Fruit fly (Drosophila melanogaster) whole organism, prepupa: ENCODE data around the gene FucTA.

Source experiments
- Blimp-1 ChIP-seq: fragments of 200-800 bp; sonication (Bioruptor generic); optimal IDR thresholded peaks from 3 replicates; lab custom pipeline; 2017; ENCODE audit warnings: missing biosample characterization, missing genetic modification characterization, mild to moderate bottlenecking, moderate library complexity, missing genetic modification reagents
- CG10631 ChIP-seq: fragments of 200-800 bp; sonication (Bioruptor generic); optimal IDR thresholded peaks from 2 replicates; lab custom pipeline; 2016; ENCODE audit warnings: missing biosample characterization, missing genetic modification characterization
- CG10669 ChIP-seq: fragments of 200-800 bp; sonication (Bioruptor generic); optimal IDR thresholded peaks from 3 replicates; lab custom pipeline; 2018; ENCODE audit warnings: missing biosample characterization, mild to moderate bottlenecking, missing genetic modification characterization, moderate library complexity
- CG11902 ChIP-seq: fragments of 200-800 bp; sonication (Bioruptor generic); optimal IDR thresholded peaks from 3 replicates; lab custom pipeline; 2016; ENCODE audit warnings: missing biosample characterization, missing genetic modification characterization
- CG1621 ChIP-seq: fragments of 200-800 bp; sonication (Bioruptor generic); optimal IDR thresholded peaks from 3 replicates; lab custom pipeline; 2018; ENCODE audit warnings: missing biosample characterization, mild to moderate bottlenecking, missing genetic modification characterization
- CG16779 ChIP-seq: fragments of 200-800 bp; sonication (Bioruptor generic); optimal IDR thresholded peaks from 3 replicates; lab custom pipeline; 2017; ENCODE audit warnings: missing biosample characterization, mild to moderate bottlenecking, missing genetic modification characterization
- CG3032 ChIP-seq: fragments of 200-800 bp; optimal IDR thresholded peaks from 2 replicates; lab custom pipeline; 2019; ENCODE audit warnings: missing biosample characterization, mild to moderate bottlenecking, missing genetic modification characterization, moderate library complexity
- CG31627 ChIP-seq: fragments of 200-800 bp; sonication (Bioruptor generic); optimal IDR thresholded peaks from 3 replicates; lab custom pipeline; 2016; ENCODE audit warnings: missing biosample characterization, missing genetic modification characterization
- CG32006 ChIP-seq: fragments of 200-800 bp; sonication (Bioruptor generic); optimal IDR thresholded peaks from 3 replicates; lab custom pipeline; 2017; ENCODE audit warnings: missing biosample characterization, mild to moderate bottlenecking, missing genetic modification characterization
- CG4318 ChIP-seq: fragments of 200-800 bp; sonication (Bioruptor generic); optimal IDR thresholded peaks from 3 replicates; lab custom pipeline; 2017; ENCODE audit warnings: missing biosample characterization, mild to moderate bottlenecking, missing genetic modification characterization
- CG6163 ChIP-seq: fragments of 200-800 bp; sonication (Bioruptor generic); IDR thresholded peaks from 3 replicates; pipeline ENCODE4 v1.3.6; 2022; ENCODE audit warnings: missing biosample characterization, missing genetic modification characterization
- CG6276 ChIP-seq: fragments of 200-800 bp; sonication (Bioruptor generic); optimal IDR thresholded peaks from 2 replicates; lab custom pipeline; 2017; ENCODE audit warnings: missing biosample characterization, mild to moderate bottlenecking, missing genetic modification characterization
- CG6792 ChIP-seq: fragments of 200-800 bp; sonication (Bioruptor generic); optimal IDR thresholded peaks from 3 replicates; lab custom pipeline; 2016; ENCODE audit warnings: missing biosample characterization, missing genetic modification characterization
- CG6808 ChIP-seq: fragments of 200-800 bp; sonication (Bioruptor generic); optimal IDR thresholded peaks from 3 replicates; lab custom pipeline; 2017; ENCODE audit warnings: missing biosample characterization, missing genetic modification characterization, mild to moderate bottlenecking, moderate library complexity, missing genetic modification reagents
- CG6854 ChIP-seq: fragments of 200-800 bp; sonication (Bioruptor generic); optimal IDR thresholded peaks from 2 replicates; lab custom pipeline; 2017; ENCODE audit warnings: missing biosample characterization, mild to moderate bottlenecking, missing genetic modification characterization
- CG8119 ChIP-seq: fragments of 200-800 bp; sonication (Bioruptor generic); IDR thresholded peaks from 3 replicates; pipeline ENCODE4 v1.3.6; 2022; ENCODE audit warnings: missing biosample characterization, missing genetic modification characterization
- CG8319 ChIP-seq: fragments of 200-800 bp; sonication (Bioruptor generic); optimal IDR thresholded peaks from 3 replicates; lab custom pipeline; 2016; ENCODE audit warnings: missing biosample characterization, missing genetic modification characterization
- CG8632 ChIP-seq: fragments of 200-800 bp; sonication (Bioruptor generic); optimal IDR thresholded peaks from 3 replicates; lab custom pipeline; 2016; ENCODE audit warnings: missing biosample characterization, missing genetic modification characterization
- CG9139 ChIP-seq: fragments of 200-800 bp; sonication (Bioruptor generic); optimal IDR thresholded peaks from 3 replicates; lab custom pipeline; 2017; ENCODE audit warnings: missing biosample characterization, mild to moderate bottlenecking, missing genetic modification characterization
- Eip75B ChIP-seq: fragments of 200-800 bp; sonication (Bioruptor generic); optimal IDR thresholded peaks from 3 replicates; lab custom pipeline; 2016; ENCODE audit warnings: missing biosample characterization, missing genetic modification characterization
- Eip78C ChIP-seq: fragments of 200-800 bp; sonication (Bioruptor generic); peaks from one replicate; lab custom pipeline; 2016; ENCODE audit warnings: missing biosample characterization, missing genetic modification characterization
- Eip93F ChIP-seq: fragments of 200-800 bp; sonication (Bioruptor generic); optimal IDR thresholded peaks from 2 replicates; lab custom pipeline; 2016; ENCODE audit warnings: missing biosample characterization, mild to moderate bottlenecking, missing genetic modification characterization
- Ets21C ChIP-seq: fragments of 200-800 bp; sonication (Bioruptor generic); optimal IDR thresholded peaks from 3 replicates; lab custom pipeline; 2016; ENCODE audit warnings: missing biosample characterization, missing genetic modification characterization
- Ets96B ChIP-seq: fragments of 200-800 bp; optimal IDR thresholded peaks from 2 replicates; lab custom pipeline; 2019; ENCODE audit warnings: missing biosample characterization, mild to moderate bottlenecking, missing genetic modification characterization, moderate library complexity
- Gug ChIP-seq: fragments of 200-800 bp; sonication (Bioruptor generic); IDR thresholded peaks from 2 replicates; pipeline ENCODE4 v1.3.6; 2022; ENCODE audit warnings: missing biosample characterization, missing genetic modification characterization
- Hr38 ChIP-seq: sonication (Bioruptor generic); optimal IDR thresholded peaks from 2 replicates; lab custom pipeline; 2016; ENCODE audit warnings: missing biosample characterization, missing genetic modification characterization
- Hr39 ChIP-seq: fragments of 200-800 bp; sonication (Bioruptor generic); optimal IDR thresholded peaks from 2 replicates; lab custom pipeline; 2016; ENCODE audit warnings: missing biosample characterization, missing genetic modification characterization
- Hr4 ChIP-seq: fragments of 200-800 bp; sonication (Bioruptor generic); optimal IDR thresholded peaks from 3 replicates; lab custom pipeline; 2016; ENCODE audit warnings: missing biosample characterization, missing genetic modification characterization
- Met ChIP-seq: fragments of 200-800 bp; sonication (Bioruptor generic); optimal IDR thresholded peaks from 3 replicates; lab custom pipeline; 2016; ENCODE audit warnings: missing biosample characterization, missing genetic modification characterization
- OdsH ChIP-seq: fragments of 200-800 bp; sonication (Bioruptor generic); optimal IDR thresholded peaks from 3 replicates; lab custom pipeline; 2016; ENCODE audit warnings: missing biosample characterization, missing genetic modification characterization
- Smox ChIP-seq: fragments of 200-800 bp; sonication (Bioruptor generic); optimal IDR thresholded peaks from 3 replicates; lab custom pipeline; 2016; ENCODE audit warnings: missing biosample characterization, missing genetic modification characterization
- Sox102F ChIP-seq: fragments of 200-800 bp; sonication (Bioruptor generic); optimal IDR thresholded peaks from 2 replicates; lab custom pipeline; 2016; ENCODE audit warnings: missing biosample characterization, mild to moderate bottlenecking, missing genetic modification characterization
- Sox14 ChIP-seq: fragments of 200-800 bp; sonication (Bioruptor generic); optimal IDR thresholded peaks from 3 replicates; lab custom pipeline; 2016; ENCODE audit warnings: missing biosample characterization, missing genetic modification characterization
- dac ChIP-seq: fragments of 200-800 bp; sonication (Bioruptor generic); optimal IDR thresholded peaks from 2 replicates; lab custom pipeline; 2017; ENCODE audit warnings: missing biosample characterization, mild to moderate bottlenecking, missing genetic modification characterization
- dsx ChIP-seq: fragments of 200-800 bp; optimal IDR thresholded peaks from 3 replicates; lab custom pipeline; 2019; ENCODE audit warnings: missing biosample characterization, mild to moderate bottlenecking, missing genetic modification characterization, moderate library complexity; ENCODE audit not compliant: poor library complexity, severe bottlenecking
- esn ChIP-seq: fragments of 200-800 bp; sonication (Bioruptor generic); optimal IDR thresholded peaks from 2 replicates; lab custom pipeline; 2016; ENCODE audit warnings: missing biosample characterization, mild to moderate bottlenecking, missing genetic modification characterization, moderate library complexity
- fd59A ChIP-seq: fragments of 200-800 bp; sonication (Bioruptor generic); optimal IDR thresholded peaks from 2 replicates; lab custom pipeline; 2017; ENCODE audit warnings: missing biosample characterization, mild to moderate bottlenecking, missing genetic modification characterization, missing genetic modification reagents
- fd85E ChIP-seq: fragments of 200-800 bp; sonication (Bioruptor generic); optimal IDR thresholded peaks from 3 replicates; lab custom pipeline; 2016; ENCODE audit warnings: missing biosample characterization, missing genetic modification characterization
- fkh ChIP-seq: fragments of 200-800 bp; sonication (Bioruptor generic); optimal IDR thresholded peaks from 3 replicates; lab custom pipeline; 2017; ENCODE audit warnings: missing biosample characterization, mild to moderate bottlenecking, missing genetic modification characterization, moderate library complexity
- lz ChIP-seq: fragments of 200-800 bp; sonication (Bioruptor generic); optimal IDR thresholded peaks from 3 replicates; lab custom pipeline; 2016; ENCODE audit warnings: missing biosample characterization, missing genetic modification characterization
- net ChIP-seq: fragments of 200-800 bp; sonication (Bioruptor generic); optimal IDR thresholded peaks from 3 replicates; lab custom pipeline; 2016; ENCODE audit warnings: missing biosample characterization, missing genetic modification characterization
- pdm3 ChIP-seq: fragments of 200-800 bp; sonication (Bioruptor generic); optimal IDR thresholded peaks from 3 replicates; lab custom pipeline; 2016; ENCODE audit warnings: missing biosample characterization, missing genetic modification characterization
- salr ChIP-seq, 2 experiments: fragments of 200-800 bp; sonication (Bioruptor generic); optimal IDR thresholded peaks; 3 replicates each; lab custom pipeline; 2016 to 2018; ENCODE audit warnings: missing biosample characterization in 2 of 2, missing genetic modification characterization in 2 of 2, mild to moderate bottlenecking in 1 of 2
- spab ChIP-seq: fragments of 200-800 bp; sonication (Bioruptor generic); optimal IDR thresholded peaks from 2 replicates; lab custom pipeline; 2017; ENCODE audit warnings: missing biosample characterization, mild to moderate bottlenecking, missing genetic modification characterization, missing genetic modification reagents
- svp ChIP-seq: fragments of 200-800 bp; sonication (Bioruptor generic); peaks from one replicate; lab custom pipeline; 2016; ENCODE audit warnings: missing biosample characterization, missing genetic modification characterization
- topi ChIP-seq: fragments of 200-800 bp; sonication (Bioruptor generic); optimal IDR thresholded peaks from 3 replicates; lab custom pipeline; 2016; ENCODE audit warnings: missing biosample characterization, missing genetic modification characterization
- vri ChIP-seq: fragments of 200-800 bp; sonication (Bioruptor generic); optimal IDR thresholded peaks from 3 replicates; lab custom pipeline; 2016; ENCODE audit warnings: missing biosample characterization, mild to moderate bottlenecking, missing genetic modification characterization

Gene FucTA

DNA sequence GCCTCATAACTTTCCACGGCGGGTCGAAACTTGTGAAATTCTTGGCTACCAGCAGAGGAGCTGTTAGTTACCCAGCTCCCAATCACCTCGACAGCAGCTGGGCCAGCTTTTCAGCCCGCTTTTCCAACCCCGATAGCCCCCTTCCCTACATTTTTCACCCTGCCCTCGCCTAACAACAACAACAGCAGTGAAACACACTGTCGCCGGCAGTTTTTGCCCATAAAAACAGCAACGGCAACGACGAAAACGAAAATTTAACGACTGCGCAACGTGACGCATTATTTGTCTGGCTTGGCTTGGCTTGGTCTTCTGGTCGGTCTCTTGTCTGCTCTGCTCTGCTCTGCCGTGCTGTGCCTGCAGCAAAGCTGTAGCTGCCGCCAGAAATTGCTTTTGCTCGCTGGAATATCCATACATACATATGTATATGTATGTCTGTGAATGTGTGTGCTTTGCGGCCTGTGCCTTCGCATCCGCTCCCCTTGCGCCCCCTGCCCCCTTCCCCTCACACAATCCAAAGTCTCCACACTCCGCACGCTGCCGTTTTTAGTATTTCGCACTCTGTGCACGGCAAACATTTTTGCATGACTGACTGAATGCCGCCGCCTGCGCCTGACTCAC lies 39.7 kb upstream of the FucTA start:
- no peak for TF ChIP-seq Eip78C (GFP tag; lab: Kevin White, UChicago)
- TF ChIP-seq CG6854 (GFP tag; lab: Kevin White, UChicago): peak; percentile 99
- peak; percentile 8 for TF ChIP-seq dsx (GFP tag; lab: Kevin White, UChicago)

DNA sequence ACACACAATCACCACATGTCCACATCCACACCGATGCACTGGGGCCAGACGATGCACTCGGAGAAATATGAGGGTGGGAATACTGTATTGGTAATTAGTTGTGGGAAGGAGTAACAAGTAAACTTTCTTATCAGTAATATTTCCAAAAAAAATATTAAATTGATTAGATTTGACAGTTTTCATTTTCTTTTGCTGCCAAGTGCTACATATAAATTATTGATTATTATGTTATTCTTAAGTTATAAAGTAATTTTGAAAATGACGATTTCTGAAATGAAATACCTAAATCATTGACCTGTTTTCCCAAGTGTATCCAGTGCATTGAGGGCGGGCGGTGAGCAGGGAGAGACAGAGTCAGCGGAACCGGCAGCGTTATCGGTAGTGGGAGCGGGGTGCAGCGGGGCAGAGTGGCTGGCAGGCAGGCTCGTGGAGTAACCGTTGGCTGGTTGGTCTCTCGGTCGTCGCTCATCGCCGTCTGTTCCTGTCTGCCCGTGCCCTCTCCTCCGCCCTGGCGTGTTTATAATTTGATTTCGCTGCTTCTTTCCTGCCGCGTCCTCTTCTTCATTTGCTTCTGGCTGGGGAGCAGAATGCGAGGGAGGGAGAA lies 39.1 kb upstream of the FucTA start:
- peak; percentile 86 for TF ChIP-seq Gug (GFP tag; lab: Robert Waterston, UW)
- no peak for TF ChIP-seq fkh (GFP tag; lab: Kevin White, UChicago)
- peak; percentile 91 for TF ChIP-seq CG8319 (GFP tag; lab: Kevin White, UChicago)
- TF ChIP-seq net (GFP tag; lab: Kevin White, UChicago): peak; percentile 96
- peak; percentile 95 for TF ChIP-seq Eip75B
- peak; percentile 95 for TF ChIP-seq CG4318 (GFP tag; lab: Kevin White, UChicago)
- peak; percentile 94 for TF ChIP-seq CG16779 (tag; lab: Kevin White, UChicago)
- TF ChIP-seq CG10669 (GFP tag; lab: Kevin White, UChicago): peak; percentile 95
- TF ChIP-seq Eip78C (GFP tag; lab: Kevin White, UChicago): peak; percentile 99
- TF ChIP-seq Eip93F (GFP tag; lab: Kevin White, UChicago): peak; percentile 91
- TF ChIP-seq Hr4 (GFP tag; lab: Kevin White, UChicago): peak; percentile 95
- peak; percentile 99 for TF ChIP-seq CG32006 (GFP tag; lab: Kevin White, UChicago)
- peak; percentile 85 for TF ChIP-seq Blimp-1 (GFP tag; lab: Kevin White, UChicago)
- TF ChIP-seq Hr38: no peak
- peak; percentile 96 for TF ChIP-seq OdsH (GFP tag; lab: Kevin White, UChicago)
- TF ChIP-seq CG10631 (GFP tag; lab: Kevin White, UChicago): peak; percentile 98
- peak; percentile 92 for TF ChIP-seq dsx (GFP tag; lab: Kevin White, UChicago)
- TF ChIP-seq Ets96B (tag; lab: Kevin White, UChicago): peak; percentile 95
- TF ChIP-seq CG9139: peak; percentile 89
- peak; percentile 94 for TF ChIP-seq Smox
- peak; percentile 82 for TF ChIP-seq CG6163 (GFP tag; lab: Robert Waterston, UW)
- peak; percentile 97 for TF ChIP-seq CG8119 (GFP tag; lab: Robert Waterston, UW)
- TF ChIP-seq esn (GFP tag; lab: Kevin White, UChicago): peak; percentile 97
- peak; percentile 100 for TF ChIP-seq CG6854 (GFP tag; lab: Kevin White, UChicago)
- TF ChIP-seq Ets21C (GFP tag; lab: Kevin White, UChicago): peak; percentile 90
- peak; percentile 93 for TF ChIP-seq Sox14
- TF ChIP-seq CG1621 (tag; lab: Kevin White, UChicago): peak; percentile 82
- TF ChIP-seq topi (GFP tag; lab: Kevin White, UChicago): peak; percentile 93
- peak; percentile 84 to 99 for TF ChIP-seq salr (GFP tag; optimal IDR thresholded peaks at IDR 0.05; lab: Kevin White, UChicago)
- peak; percentile 87 for TF ChIP-seq Hr39 (GFP tag; lab: Kevin White, UChicago)
- TF ChIP-seq dac: peak; percentile 91
- peak; percentile 96 for TF ChIP-seq CG6808 (GFP tag; lab: Kevin White, UChicago)
- TF ChIP-seq lz: peak; percentile 96
- TF ChIP-seq vri (GFP tag; lab: Kevin White, UChicago): peak; percentile 80
- TF ChIP-seq CG8632 (GFP tag; lab: Kevin White, UChicago): peak; percentile 95
- peak; percentile 97 for TF ChIP-seq spab (GFP tag; lab: Kevin White, UChicago)
- TF ChIP-seq CG6792: peak; percentile 97
- peak; percentile 96 for TF ChIP-seq CG3032 (tag; lab: Kevin White, UChicago)
- TF ChIP-seq CG11902 (GFP tag; lab: Kevin White, UChicago): peak; percentile 94
- peak; percentile 91 for TF ChIP-seq CG31627
- peak; percentile 94 for TF ChIP-seq CG6276 (GFP tag; lab: Kevin White, UChicago)
- TF ChIP-seq fd85E (GFP tag; lab: Kevin White, UChicago): peak; percentile 77
- peak; percentile 92 for TF ChIP-seq pdm3
- TF ChIP-seq fd59A: peak; percentile 98
- TF ChIP-seq Sox102F (GFP tag; lab: Kevin White, UChicago): peak; percentile 92
- TF ChIP-seq Met (GFP tag; lab: Kevin White, UChicago): peak; percentile 94
- peak; percentile 97 for TF ChIP-seq svp (GFP tag; lab: Kevin White, UChicago)
